Worm (Caenorhabditis elegans) whole organism, young adult: ENCODE results near the gene C31H1.1.

Experiments
- aptf-3 ChIP-seq: fragments of 200-800 bp; sonication (Bioruptor generic); IDR thresholded peaks from 2 replicates; pipeline ENCODE4 v1.3.6; 2022; ENCODE audit warnings: missing genetic modification characterization, missing compliant biosample characterization
- attf-3 ChIP-seq: fragments of 200-800 bp; sonication (Bioruptor generic); conservative IDR thresholded peaks from 2 replicates; pipeline ENCODE4 v1.3.6; 2022; ENCODE audit warnings: missing genetic modification reagents, missing genetic modification characterization, missing compliant biosample characterization
- dpl-1 ChIP-seq: fragments of 150-350 bp; optimal IDR thresholded peaks from 2 replicates; lab custom pipeline; 2014; ENCODE audit warnings: missing biosample characterization, missing genetic modification reagents, missing genetic modification characterization
- snpc-1.3 ChIP-seq: sonication (generic microtip); optimal IDR thresholded peaks from 2 replicates; lab custom pipeline; 2017; ENCODE audit warnings: missing genetic modification characterization, mild to moderate bottlenecking, missing compliant biosample characterization, antibody characterized with exemption, moderate library complexity, missing genotype, missing genetic modification reagents; ENCODE audit not compliant: insufficient read depth
- snpc-4 ChIP-seq, 5 experiments: fragments of 150-350 bp in 1 of 5; sonication (generic microtip) in 4 of 5; optimal IDR thresholded peaks; 2 replicates each; lab custom pipeline; 2014 to 2018; ENCODE audit warnings: missing genetic modification characterization in 5 of 5, missing biosample characterization in 3 of 5, antibody characterized with exemption in 2 of 5, mild to moderate bottlenecking in 2 of 5, missing compliant biosample characterization in 2 of 5, missing genotype in 2 of 5, moderate library complexity in 2 of 5, missing genetic modification reagents in 1 of 5

- no peak for TF ChIP-seq attf-3 (GFP tag; lab: Robert Waterston, UW)
- no peak for TF ChIP-seq snpc-4 (GFP tag; optimal IDR thresholded peaks at IDR 0.05; lab: Kevin White, UChicago)
- TF ChIP-seq snpc-4 (tag; optimal IDR thresholded peaks at IDR 0.05; lab: Kevin White, UChicago): no peak
- TF ChIP-seq aptf-3 (GFP tag; lab: Robert Waterston, UW): no peak
- no peak for TF ChIP-seq snpc-1.3 (tag; lab: Kevin White, UChicago)
- TF ChIP-seq dpl-1: no peak
These were observed 16.9 kb upstream of the C31H1.1 start for ce11 chrIV:5780234-5780788.
